Fruit fly (Drosophila melanogaster): ENCODE data around the gene rin.

rin gene

dm6 chr3R:13676137-13677086, 29.6 kb downstream of the rin start, which contains the start of the genes Lkb1 and CG9588 (continued):
- TF ChIP-seq salr (GFP tag; optimal IDR thresholded peaks at IDR 0.05): peak in 1 of 2 experiments; percentile 39
- TF ChIP-seq Blimp-1 (GFP tag; optimal IDR thresholded peaks at IDR 0.05): peak; percentile 13
- peak; percentile 68 for TF ChIP-seq CG8319 (GFP tag; optimal IDR thresholded peaks at IDR 0.05)
- peak; percentile 80 for TF ChIP-seq Gug (GFP tag; IDR thresholded peaks at IDR 0.05)
- peak; percentile 81 for TF ChIP-seq Eip75B (GFP tag; optimal IDR thresholded peaks at IDR 0.05)
- peak; percentile 77 for TF ChIP-seq CG15336 (GFP tag; IDR thresholded peaks at IDR 0.05)
- TF ChIP-seq CG8119 (GFP tag; IDR thresholded peaks at IDR 0.05): peak; percentile 75
- TF ChIP-seq Smox (GFP tag; optimal IDR thresholded peaks at IDR 0.05): no peak
- peak; percentile 68 for TF ChIP-seq CG6792 (GFP tag; optimal IDR thresholded peaks at IDR 0.05)
- no peak for TF ChIP-seq Hr38 (GFP tag; optimal IDR thresholded peaks at IDR 0.05)

- TF ChIP-seq Eip75B (GFP tag; optimal IDR thresholded peaks at IDR 0.05) (peak; percentile 1), dsx (GFP tag; optimal IDR thresholded peaks at IDR 0.05; ENCODE audit: poor library complexity, severe bottlenecking) (peak; percentile 25), CG3032 (tag; optimal IDR thresholded peaks at IDR 0.05) (no peak), lz (GFP tag; optimal IDR thresholded peaks at IDR 0.05) (peak; percentile 29), Eip93F (GFP tag; optimal IDR thresholded peaks at IDR 0.05) (no peak), CG15336 (GFP tag; IDR thresholded peaks at IDR 0.05) (peak; percentile 16; the same call in 1 of the 2 replicates), OdsH (GFP tag; optimal IDR thresholded peaks at IDR 0.05) (no peak), Hr38 (GFP tag; optimal IDR thresholded peaks at IDR 0.05) (no peak), CG3919 (GFP tag; optimal IDR thresholded peaks at IDR 0.05) (no peak), Ets96B (tag; optimal IDR thresholded peaks at IDR 0.05) (no peak), salr (GFP tag; optimal IDR thresholded peaks at IDR 0.05) (no peak), CG11294 (GFP tag; IDR thresholded peaks at IDR 0.05) (no peak), svp (GFP tag) (no peak), CG31627 (GFP tag; optimal IDR thresholded peaks at IDR 0.05) (no peak), Sox15 (GFP tag; optimal IDR thresholded peaks at IDR 0.05) (no peak), CG6276 (GFP tag; optimal IDR thresholded peaks at IDR 0.05) (no peak), Ets21C (GFP tag; optimal IDR thresholded peaks at IDR 0.05) (no peak), CG6808 (GFP tag; optimal IDR thresholded peaks at IDR 0.05) (no peak), CG11762 (GFP tag; optimal IDR thresholded peaks at IDR 0.05; ENCODE audit: insufficient read depth) (no peak), fd85E (GFP tag; optimal IDR thresholded peaks at IDR 0.05) (no peak), CG8319 (GFP tag; optimal IDR thresholded peaks at IDR 0.05) (no peak), Sox14 (GFP tag; optimal IDR thresholded peaks at IDR 0.05) (no peak), Sox102F (GFP tag; optimal IDR thresholded peaks at IDR 0.05) (no peak), fd59A (GFP tag; optimal IDR thresholded peaks at IDR 0.05) (no peak), spab (GFP tag; optimal IDR thresholded peaks at IDR 0.05) (no peak), CG9139 (GFP tag; optimal IDR thresholded peaks at IDR 0.05) (no peak), CG6854 (GFP tag; optimal IDR thresholded peaks at IDR 0.05) (peak; percentile 53), CG4318 (GFP tag; optimal IDR thresholded peaks at IDR 0.05) (no peak), achi (GFP tag; optimal IDR thresholded peaks at IDR 0.05) (no peak), vri (GFP tag; optimal IDR thresholded peaks at IDR 0.05) (no peak), net (GFP tag; optimal IDR thresholded peaks at IDR 0.05) (no peak), CG6792 (GFP tag; optimal IDR thresholded peaks at IDR 0.05) (no peak), CG7368 (GFP tag; optimal IDR thresholded peaks at IDR 0.05) (no peak), topi (GFP tag; optimal IDR thresholded peaks at IDR 0.05) (no peak), CG6163 (GFP tag; IDR thresholded peaks at IDR 0.05) (no peak), CG10669 (GFP tag; optimal IDR thresholded peaks at IDR 0.05) (no peak), Eip78C (GFP tag) (peak; percentile 18), Hr4 (GFP tag; optimal IDR thresholded peaks at IDR 0.05) (no peak), CG16779 (tag; optimal IDR thresholded peaks at IDR 0.05) (no peak), dac (GFP tag; optimal IDR thresholded peaks at IDR 0.05) (no peak), CG10631 (GFP tag; optimal IDR thresholded peaks at IDR 0.05) (no peak), cyc (GFP tag; optimal IDR thresholded peaks at IDR 0.05) (no peak), CG11902 (GFP tag; optimal IDR thresholded peaks at IDR 0.05) (no peak)
Measured at dm6 chr3R:13682994-13683623, 36.3 kb downstream of the rin start.

All from whole organism, prepupa.